Worm (Caenorhabditis elegans) whole organism, L1 larva: ENCODE data around the gene T16G12.1.
A peak's percentile ranks its signal among the peaks of the same experiment; 100 is the strongest.

Experiments used
- C34B4.2 ChIP-seq: sonication (generic microtip); optimal IDR thresholded peaks from 2 replicates; lab custom pipeline; 2017; ENCODE audit warnings: mild to moderate bottlenecking, missing genetic modification characterization, missing compliant biosample characterization
- F16B12.6 ChIP-seq: fragments of 150-350 bp; optimal IDR thresholded peaks from 2 replicates; lab custom pipeline; 2014; ENCODE audit warnings: missing biosample characterization, missing genetic modification characterization
- aha-1 ChIP-seq: fragments of 150-350 bp; optimal IDR thresholded peaks from 2 replicates; lab custom pipeline; 2014; ENCODE audit warnings: missing biosample characterization, missing genetic modification characterization
- alr-1 ChIP-seq: fragments of 200-800 bp; sonication (Bioruptor generic); optimal IDR thresholded peaks from 2 replicates; lab custom pipeline; 2018; ENCODE audit warnings: borderline replicate concordance, mild to moderate bottlenecking, missing genetic modification characterization, missing compliant biosample characterization
- aly-2 ChIP-seq: fragments of 150-350 bp; optimal IDR thresholded peaks from 2 replicates; lab custom pipeline; 2014; ENCODE audit warnings: missing biosample characterization, missing genetic modification characterization
- ama-1 ChIP-seq: fragments of 150-350 bp; optimal IDR thresholded peaks from 2 replicates; lab custom pipeline; 2014
- blmp-1 ChIP-seq: fragments of 150-350 bp; optimal IDR thresholded peaks from 2 replicates; lab custom pipeline; 2014; ENCODE audit warnings: missing biosample characterization, missing genetic modification characterization
- dpl-1 ChIP-seq, 3 experiments: fragments of 150-350 bp in 2 of 3; sonication (generic microtip) in 1 of 3; optimal IDR thresholded peaks; 2 replicates each; lab custom pipeline; 2014 to 2017; ENCODE audit warnings: missing biosample characterization in 3 of 3, missing genetic modification characterization in 3 of 3, missing genetic modification reagents in 3 of 3
- dsc-1 ChIP-seq: sonication (generic microtip); optimal IDR thresholded peaks from 2 replicates; lab custom pipeline; 2016; ENCODE audit warnings: mild to moderate bottlenecking, missing genetic modification characterization, missing compliant biosample characterization
- efl-1 ChIP-seq, 4 experiments: fragments of 150-350 bp; optimal IDR thresholded peaks in 3 of 4; peaks in 1 of 4; 1 replicate in 1 of 4; 2 replicates in 3 of 4; lab custom pipeline; 2014; ENCODE audit warnings: missing biosample characterization in 2 of 4, missing genetic modification characterization in 2 of 4, missing genetic modification reagents in 2 of 4
- egl-27 ChIP-seq, 2 experiments: fragments of 150-350 bp in 1 of 2; sonication (generic microtip); optimal IDR thresholded peaks; 3 replicates each; lab custom pipeline; 2017 to 2018; ENCODE audit warnings: missing biosample characterization in 2 of 2, missing genetic modification characterization in 2 of 2, missing genetic modification reagents in 2 of 2
- elt-2 ChIP-seq: sonication (generic microtip); optimal IDR thresholded peaks from 2 replicates; lab custom pipeline; 2016; ENCODE audit warnings: missing genetic modification characterization, mild to moderate bottlenecking, inconsistent platforms, missing compliant biosample characterization, missing genetic modification reagents
- elt-3 ChIP-seq, 6 experiments: fragments of 150-350 bp in 1 of 6; sonication (generic microtip); optimal IDR thresholded peaks; 2 replicates each; lab custom pipeline; 2017 to 2018; ENCODE audit warnings: missing biosample characterization in 6 of 6, missing genetic modification characterization in 6 of 6, inconsistent platforms in 1 of 6
- fkh-10 ChIP-seq: sonication (generic microtip); optimal IDR thresholded peaks from 2 replicates; lab custom pipeline; 2017; ENCODE audit warnings: missing biosample characterization, missing genetic modification reagents, missing genetic modification characterization
- fkh-4 ChIP-seq: sonication (generic microtip); optimal IDR thresholded peaks from 2 replicates; lab custom pipeline; 2016; ENCODE audit warnings: missing compliant biosample characterization, missing genetic modification characterization, borderline replicate concordance
- fkh-8 ChIP-seq: sonication (generic microtip); optimal IDR thresholded peaks from 2 replicates; lab custom pipeline; 2016; ENCODE audit warnings: mild to moderate bottlenecking, missing genetic modification characterization, missing compliant biosample characterization
- fos-1 ChIP-seq: fragments of 150-350 bp; optimal IDR thresholded peaks from 2 replicates; lab custom pipeline; 2014; ENCODE audit warnings: missing biosample characterization, missing genetic modification characterization
- hlh-17 ChIP-seq: fragments of 200-800 bp; sonication (Bioruptor generic); optimal IDR thresholded peaks from 2 replicates; lab custom pipeline; 2018; ENCODE audit warnings: missing genetic modification characterization, mild to moderate bottlenecking, missing compliant biosample characterization, moderate library complexity, borderline replicate concordance
- hlh-4 ChIP-seq: sonication (generic microtip); optimal IDR thresholded peaks from 2 replicates; lab custom pipeline; 2016; ENCODE audit warnings: mild to moderate bottlenecking, missing genetic modification characterization, missing compliant biosample characterization
- jun-1 ChIP-seq: fragments of 150-350 bp; optimal IDR thresholded peaks from 2 replicates; lab custom pipeline; 2014; ENCODE audit warnings: missing biosample characterization, missing genetic modification reagents, missing genetic modification characterization
- lin-13 ChIP-seq: fragments of 150-350 bp; optimal IDR thresholded peaks from 2 replicates; lab custom pipeline; 2014; ENCODE audit warnings: missing biosample characterization, missing genetic modification reagents, missing genetic modification characterization
- lin-14 ChIP-seq: fragments of 200-800 bp; sonication (Bioruptor generic); optimal IDR thresholded peaks from 2 replicates; lab custom pipeline; 2018; ENCODE audit warnings: mild to moderate bottlenecking, missing genetic modification characterization, moderate library complexity, missing compliant biosample characterization
- lin-15B ChIP-seq: fragments of 150-350 bp; sonication (generic microtip); optimal IDR thresholded peaks from 3 replicates; lab custom pipeline; 2014; ENCODE audit warnings: missing biosample characterization, missing genetic modification characterization
- mef-2 ChIP-seq: fragments of 150-350 bp; optimal IDR thresholded peaks from 2 replicates; lab custom pipeline; 2014; ENCODE audit warnings: missing biosample characterization, missing genetic modification characterization
- nhr-12 ChIP-seq: sonication (generic microtip); optimal IDR thresholded peaks from 2 replicates; lab custom pipeline; 2017; ENCODE audit warnings: missing biosample characterization, missing genetic modification characterization
- nhr-20 ChIP-seq: sonication (generic microtip); optimal IDR thresholded peaks from 2 replicates; lab custom pipeline; 2016; ENCODE audit warnings: mild to moderate bottlenecking, missing genetic modification characterization, missing compliant biosample characterization
- nhr-237 ChIP-seq: fragments of 150-350 bp; optimal IDR thresholded peaks from 2 replicates; lab custom pipeline; 2014; ENCODE audit warnings: missing biosample characterization, missing genetic modification characterization
- nhr-28 ChIP-seq: fragments of 150-350 bp; optimal IDR thresholded peaks from 2 replicates; lab custom pipeline; 2014; ENCODE audit warnings: missing biosample characterization, missing genetic modification characterization
- nhr-47 ChIP-seq: sonication (generic microtip); optimal IDR thresholded peaks from 2 replicates; lab custom pipeline; 2016; ENCODE audit warnings: mild to moderate bottlenecking, missing genetic modification characterization, moderate library complexity, missing compliant biosample characterization
- nhr-71 ChIP-seq: sonication (generic microtip); optimal IDR thresholded peaks from 2 replicates; lab custom pipeline; 2016; ENCODE audit warnings: mild to moderate bottlenecking, missing genetic modification characterization, moderate library complexity, missing compliant biosample characterization
- nhr-84 ChIP-seq: sonication (generic microtip); optimal IDR thresholded peaks from 2 replicates; lab custom pipeline; 2017; ENCODE audit warnings: missing biosample characterization, missing genetic modification characterization
- nhr-85 ChIP-seq: sonication (generic microtip); peaks from one replicate; lab custom pipeline; 2016; ENCODE audit warnings: missing genetic modification characterization, inconsistent platforms, missing compliant biosample characterization
- pag-3 ChIP-seq: sonication (generic microtip); optimal IDR thresholded peaks from 2 replicates; lab custom pipeline; 2017; ENCODE audit warnings: missing genetic modification characterization, mild to moderate bottlenecking, missing compliant biosample characterization, antibody characterized with exemption, borderline replicate concordance; ENCODE audit not compliant: insufficient read depth
- pqm-1 ChIP-seq: sonication (generic microtip); optimal IDR thresholded peaks from 3 replicates; lab custom pipeline; 2017; ENCODE audit warnings: missing biosample characterization, missing genetic modification characterization
- rnt-1 ChIP-seq: sonication (generic microtip); optimal IDR thresholded peaks from 2 replicates; lab custom pipeline; 2016; ENCODE audit warnings: mild to moderate bottlenecking, missing genetic modification characterization, moderate library complexity, missing compliant biosample characterization
- sptf-1 ChIP-seq: fragments of 150-350 bp; optimal IDR thresholded peaks from 2 replicates; lab custom pipeline; 2014; ENCODE audit warnings: missing biosample characterization, missing genetic modification characterization
- sup-37 ChIP-seq: fragments of 200-800 bp; sonication (Bioruptor generic); optimal IDR thresholded peaks from 2 replicates; lab custom pipeline; 2018; ENCODE audit warnings: mild to moderate bottlenecking, missing genetic modification characterization, missing compliant biosample characterization
- swsn-7 ChIP-seq: sonication (generic microtip); optimal IDR thresholded peaks from 2 replicates; lab custom pipeline; 2016; ENCODE audit warnings: missing genetic modification characterization, missing compliant biosample characterization
- tlp-1 ChIP-seq: fragments of 150-350 bp; optimal IDR thresholded peaks from 2 replicates; lab custom pipeline; 2014; ENCODE audit warnings: missing biosample characterization, missing genetic modification characterization
- unc-130 ChIP-seq: fragments of 150-350 bp; optimal IDR thresholded peaks from 2 replicates; lab custom pipeline; 2017; ENCODE audit warnings: missing biosample characterization, missing genetic modification characterization, inconsistent platforms
- unc-62 ChIP-seq: fragments of 150-350 bp; optimal IDR thresholded peaks from 2 replicates; lab custom pipeline; 2014; ENCODE audit warnings: missing biosample characterization, missing genetic modification reagents, missing genetic modification characterization
- xbp-1 ChIP-seq: sonication (generic microtip); optimal IDR thresholded peaks from 2 replicates; lab custom pipeline; 2016; ENCODE audit warnings: missing genetic modification characterization, missing compliant biosample characterization
- zip-4 ChIP-seq: fragments of 200-800 bp; sonication (Bioruptor generic); optimal IDR thresholded peaks from 2 replicates; lab custom pipeline; 2018; ENCODE audit warnings: mild to moderate bottlenecking, missing genetic modification characterization, moderate library complexity, missing compliant biosample characterization

The T16G12.1 gene

ce11 chrIII:10078784-10079183 is 29.1 kb upstream of the T16G12.1 start:
- no peak for TF ChIP-seq sptf-1 (tag; lab: Kevin White, UChicago)
- no peak for TF ChIP-seq swsn-7
- TF ChIP-seq dsc-1 (tag; lab: Kevin White, UChicago) = no peak
- TF ChIP-seq nhr-28 = no peak
- no peak for TF ChIP-seq aha-1
- TF ChIP-seq fkh-10 (GFP tag; lab: Kevin White, UChicago) = no peak
- no peak for TF ChIP-seq dpl-1 (GFP tag; optimal IDR thresholded peaks at IDR 0.05; lab: Kevin White, UChicago)
- TF ChIP-seq fos-1 (tag; lab: Kevin White, UChicago) = no peak
- no peak for TF ChIP-seq unc-130 (tag; lab: Kevin White, UChicago)
- TF ChIP-seq hlh-17 = no peak
- no peak for TF ChIP-seq nhr-20
- TF ChIP-seq sup-37 (GFP tag; lab: Kevin White, UChicago) = no peak

ce11 chrIII:10078151-10078550 is 28.5 kb upstream of the T16G12.1 start, which contains the start of gene T16G12.9:
Gene T16G12.9, minus strand, starts transcription at chrIII:10078251.
- no peak for TF ChIP-seq C34B4.2
- no peak for TF ChIP-seq egl-27 (tag; optimal IDR thresholded peaks at IDR 0.05; lab: Kevin White, UChicago)
- no peak for TF ChIP-seq elt-3 (tag; optimal IDR thresholded peaks at IDR 0.05; lab: Kevin White, UChicago)
- no peak for TF ChIP-seq lin-13 (GFP tag; lab: Kevin White, UChicago)
- no peak for TF ChIP-seq aha-1
- TF ChIP-seq xbp-1 (tag; lab: Kevin White, UChicago) = no peak
- TF ChIP-seq F16B12.6 (tag; lab: Kevin White, UChicago) = no peak
- TF ChIP-seq dpl-1 (GFP tag; optimal IDR thresholded peaks at IDR 0.05; lab: Kevin White, UChicago) = no peak

- TF ChIP-seq hlh-4 (tag; lab: Kevin White, UChicago) = no peak
- TF ChIP-seq efl-1 (optimal IDR thresholded peaks at IDR 0.05; lab: Kevin White, UChicago) = no peak
- peak in 1 of 2 experiments; percentile 4 for TF ChIP-seq efl-1 (GFP tag; optimal IDR thresholded peaks at IDR 0.05 in 1 of 2; lab: Kevin White, UChicago)
- no peak for TF ChIP-seq ama-1 (lab: Kevin White, UChicago)
- no peak for TF ChIP-seq nhr-84 (tag; lab: Kevin White, UChicago)
- TF ChIP-seq dpl-1 (GFP tag; optimal IDR thresholded peaks at IDR 0.05; lab: Kevin White, UChicago) = peak in 1 of 3 experiments; percentile 8
- no peak for TF ChIP-seq fkh-10 (GFP tag; lab: Kevin White, UChicago)
These were observed 26.4 kb upstream of the T16G12.1 start for ce11 chrIII:10076042-10076441.

- no peak for TF ChIP-seq tlp-1
- TF ChIP-seq zip-4 (GFP tag; lab: Kevin White, UChicago) = no peak
- TF ChIP-seq nhr-85 (tag; lab: Kevin White, UChicago) = no peak
- TF ChIP-seq fkh-4 = no peak
- TF ChIP-seq fkh-8 (tag; lab: Kevin White, UChicago) = no peak
- TF ChIP-seq alr-1 (tag; lab: Kevin White, UChicago) = no peak
- no peak for TF ChIP-seq dsc-1 (tag; lab: Kevin White, UChicago)
- no peak for TF ChIP-seq blmp-1 (tag; lab: Kevin White, UChicago)
- no peak for TF ChIP-seq nhr-71 (tag; lab: Kevin White, UChicago)
- no peak for TF ChIP-seq jun-1 (tag; lab: Kevin White, UChicago)
- TF ChIP-seq aly-2 (tag; lab: Kevin White, UChicago) = no peak
These were observed 19.6 kb upstream of the T16G12.1 start, which contains the start of gene T16G12.6 for ce11 chrIII:10069278-10069677. Gene T16G12.6, plus strand, starts transcription at chrIII:10069578.

ce11 chrIII:10064140-10064539 is 14.5 kb upstream of the T16G12.1 start, which contains the start of gene ekl-6:
Gene ekl-6, plus strand, starts transcription at chrIII:10064404.
- TF ChIP-seq egl-27 (tag; optimal IDR thresholded peaks at IDR 0.05; lab: Kevin White, UChicago) = no peak
- no peak for TF ChIP-seq mef-2 (tag; lab: Kevin White, UChicago)
- TF ChIP-seq unc-62 = no peak
- peak; percentile 87 for TF ChIP-seq fkh-4
- TF ChIP-seq pqm-1 (tag; lab: Kevin White, UChicago) = no peak
- TF ChIP-seq C34B4.2 = no peak
- TF ChIP-seq pag-3 (tag; lab: Kevin White, UChicago) = no peak
- peak; percentile 79 for TF ChIP-seq dsc-1 (tag; lab: Kevin White, UChicago)
- TF ChIP-seq lin-14 = no peak
- TF ChIP-seq fkh-8 (tag; lab: Kevin White, UChicago) = peak; percentile 40
- TF ChIP-seq swsn-7 = peak; percentile 69
- TF ChIP-seq nhr-47 (tag; lab: Kevin White, UChicago) = peak; percentile 80
- TF ChIP-seq rnt-1 (tag; lab: Kevin White, UChicago) = peak; percentile 97
- no peak for TF ChIP-seq nhr-237 (tag; lab: Kevin White, UChicago)
- no peak for TF ChIP-seq lin-15B (tag; lab: Kevin White, UChicago)
- peak; percentile 92 for TF ChIP-seq nhr-85 (tag; lab: Kevin White, UChicago)
- TF ChIP-seq nhr-28 = no peak
- peak; percentile 25 for TF ChIP-seq lin-13 (GFP tag; lab: Kevin White, UChicago)
- no peak for TF ChIP-seq nhr-12 (tag; lab: Kevin White, UChicago)
- TF ChIP-seq tlp-1 = no peak
- peak; percentile 37 for TF ChIP-seq elt-2 (tag; lab: Kevin White, UChicago)
- TF ChIP-seq sptf-1 (tag; lab: Kevin White, UChicago) = no peak
